Fruit fly (Drosophila melanogaster): ENCODE results near the gene CG32573.
A peak's percentile ranks its signal among the peaks of the same experiment; 100 is the strongest.

Gene CG32573

dm6 chrX:16670262-16670661 lies 19.1 kb downstream of the CG32573 start:
- no peak for TF ChIP-seq CG17801 (GFP tag; optimal IDR thresholded peaks at IDR 0.05; ENCODE audit: partially characterized antibody)

dm6 chrX:16670691-16671481 lies 19.7 kb downstream of the CG32573 start:
- no peak for TF ChIP-seq CG17801 (GFP tag; optimal IDR thresholded peaks at IDR 0.05; ENCODE audit: partially characterized antibody)

dm6 chrX:16672904-16673303 lies 21.7 kb downstream of the CG32573 start:
- TF ChIP-seq CG17801 (GFP tag; optimal IDR thresholded peaks at IDR 0.05; ENCODE audit: partially characterized antibody): no peak

dm6 chrX:16674538-16674937 lies 23.4 kb downstream of the CG32573 start:
- no peak for TF ChIP-seq CG17801 (GFP tag; optimal IDR thresholded peaks at IDR 0.05; ENCODE audit: partially characterized antibody)

- TF ChIP-seq CG17801 (GFP tag; optimal IDR thresholded peaks at IDR 0.05; ENCODE audit: partially characterized antibody): no peak
These were observed 25.5 kb downstream of the CG32573 start, which contains the start of gene CG13012 for dm6 chrX:16676653-16677052. CG13012 (minus strand) TSS chrX:16676753.

DNA sequence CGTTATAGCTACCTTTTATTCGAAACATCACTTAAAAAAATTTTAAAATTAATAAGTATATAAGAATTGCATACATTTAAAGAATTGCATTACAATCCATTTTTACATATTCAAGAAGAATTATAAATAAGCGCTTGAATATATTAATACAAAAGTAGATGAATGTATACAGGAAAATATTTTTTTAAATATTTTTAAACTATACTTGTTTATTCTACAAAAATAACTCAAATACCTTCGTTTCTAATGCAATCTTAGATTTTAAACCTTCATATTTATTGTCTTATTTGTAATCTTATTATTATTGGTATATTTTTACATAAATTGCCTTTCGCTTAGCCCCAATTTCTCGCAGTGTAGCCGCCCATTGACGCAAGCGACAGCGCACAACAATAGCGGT lies 26.0 kb downstream of the CG32573 start:
- no peak for TF ChIP-seq CG17801 (GFP tag; optimal IDR thresholded peaks at IDR 0.05; ENCODE audit: partially characterized antibody)

- no peak for TF ChIP-seq CG17801 (GFP tag; optimal IDR thresholded peaks at IDR 0.05; ENCODE audit: partially characterized antibody)
These were observed 27.7 kb downstream of the CG32573 start, which contains the start of the genes CG13010 and sing for dm6 chrX:16678845-16679347. CG13010 (minus strand) TSS chrX:16678945. sing (plus strand) TSS chrX:16679297.

dm6 chrX:16683765-16684164 lies 32.6 kb downstream of the CG32573 start, which contains the start of gene Axs:
Axs (minus strand) TSS chrX:16683895.
- no peak for TF ChIP-seq CG17801 (GFP tag; optimal IDR thresholded peaks at IDR 0.05; ENCODE audit: partially characterized antibody)

DNA sequence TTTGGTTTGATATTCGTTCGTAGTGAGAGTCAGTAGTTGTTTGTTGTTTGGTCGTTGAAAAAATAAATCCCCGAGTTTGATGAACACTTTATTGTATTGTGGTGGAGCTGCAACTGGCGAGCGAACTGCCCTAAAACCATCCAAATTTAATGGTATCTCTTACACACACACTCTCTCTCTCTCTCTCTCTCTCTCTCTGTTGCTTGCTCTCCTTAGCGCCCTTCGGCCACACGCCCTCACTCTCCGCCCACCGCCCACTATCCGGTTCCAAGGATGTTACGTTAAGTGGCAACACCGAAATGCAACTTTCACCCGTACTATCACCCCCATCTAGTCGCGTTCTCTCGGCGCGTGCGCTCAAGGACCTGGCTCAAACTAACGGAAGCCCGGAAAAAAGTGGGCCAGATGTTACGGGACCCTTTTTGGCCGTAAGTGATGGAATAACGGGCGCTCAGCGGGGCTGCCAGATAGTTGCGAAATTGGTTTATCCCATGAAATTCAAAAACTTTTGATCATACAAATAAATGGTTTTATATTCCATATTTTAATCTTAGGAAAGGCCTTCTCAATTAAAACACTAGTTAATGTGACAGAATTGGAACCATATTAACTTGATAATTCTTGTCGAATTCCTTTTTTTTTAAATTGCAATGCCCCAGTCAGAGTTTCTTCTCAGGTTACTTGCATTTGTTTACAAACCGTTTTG lies 36.4 kb downstream of the CG32573 start:
- no peak for TF ChIP-seq CG17801 (GFP tag; optimal IDR thresholded peaks at IDR 0.05; ENCODE audit: partially characterized antibody)

dm6 chrX:16688106-16688459 lies 36.9 kb downstream of the CG32573 start:
- TF ChIP-seq CG17801 (GFP tag; optimal IDR thresholded peaks at IDR 0.05; ENCODE audit: partially characterized antibody): no peak

DNA sequence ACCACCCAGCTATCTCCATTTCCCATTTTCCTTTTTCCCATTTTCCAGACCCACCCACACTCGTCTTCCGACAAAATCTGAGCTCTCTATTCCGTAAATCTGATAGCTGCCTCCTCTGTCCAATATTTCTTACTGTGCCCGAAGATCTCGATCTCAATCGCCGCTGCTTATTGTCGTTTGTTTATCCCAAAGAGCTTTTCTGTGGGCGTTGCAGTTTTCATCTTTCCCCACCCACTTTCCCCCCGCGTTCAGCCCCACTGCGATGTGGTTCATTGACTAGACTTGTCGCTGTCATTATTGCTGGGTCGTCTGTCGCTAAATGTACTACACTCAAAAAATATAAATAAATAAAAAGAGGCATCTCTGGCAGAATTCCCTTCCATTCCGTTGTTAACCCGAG lies 38.2 kb downstream of the CG32573 start:
- TF ChIP-seq CG17801 (GFP tag; optimal IDR thresholded peaks at IDR 0.05; ENCODE audit: partially characterized antibody): no peak

dm6 chrX:16689966-16690365 lies 38.8 kb downstream of the CG32573 start:
- no peak for TF ChIP-seq CG17801 (GFP tag; optimal IDR thresholded peaks at IDR 0.05; ENCODE audit: partially characterized antibody)

dm6 chrX:16690499-16690898 lies 39.3 kb downstream of the CG32573 start:
- no peak for TF ChIP-seq CG17801 (GFP tag; optimal IDR thresholded peaks at IDR 0.05; ENCODE audit: partially characterized antibody)

- peak; percentile 49 for TF ChIP-seq CG17801 (GFP tag; optimal IDR thresholded peaks at IDR 0.05; ENCODE audit: partially characterized antibody)
These were observed 40.3 kb downstream of the CG32573 start for dm6 chrX:16691440-16691839.

DNA sequence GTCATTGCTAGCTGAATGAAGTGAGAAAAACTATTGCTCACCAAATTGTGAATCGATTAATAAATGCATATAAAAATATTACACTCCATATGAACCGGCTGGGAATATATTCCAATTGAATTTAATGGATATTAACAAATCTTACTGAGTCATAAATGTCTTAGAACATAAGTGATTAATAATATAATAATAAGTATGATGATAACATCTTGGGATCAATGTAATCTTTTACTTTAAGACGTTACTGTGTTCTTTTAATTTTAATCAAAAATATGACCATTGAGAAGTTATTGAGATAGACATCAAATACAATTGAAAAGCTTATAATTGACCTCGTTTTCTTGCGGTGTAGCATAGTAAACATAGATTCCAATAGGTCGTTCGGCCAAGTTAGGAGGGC lies 41.1 kb downstream of the CG32573 start:
- no peak for TF ChIP-seq CG17801 (GFP tag; optimal IDR thresholded peaks at IDR 0.05; ENCODE audit: partially characterized antibody)

DNA sequence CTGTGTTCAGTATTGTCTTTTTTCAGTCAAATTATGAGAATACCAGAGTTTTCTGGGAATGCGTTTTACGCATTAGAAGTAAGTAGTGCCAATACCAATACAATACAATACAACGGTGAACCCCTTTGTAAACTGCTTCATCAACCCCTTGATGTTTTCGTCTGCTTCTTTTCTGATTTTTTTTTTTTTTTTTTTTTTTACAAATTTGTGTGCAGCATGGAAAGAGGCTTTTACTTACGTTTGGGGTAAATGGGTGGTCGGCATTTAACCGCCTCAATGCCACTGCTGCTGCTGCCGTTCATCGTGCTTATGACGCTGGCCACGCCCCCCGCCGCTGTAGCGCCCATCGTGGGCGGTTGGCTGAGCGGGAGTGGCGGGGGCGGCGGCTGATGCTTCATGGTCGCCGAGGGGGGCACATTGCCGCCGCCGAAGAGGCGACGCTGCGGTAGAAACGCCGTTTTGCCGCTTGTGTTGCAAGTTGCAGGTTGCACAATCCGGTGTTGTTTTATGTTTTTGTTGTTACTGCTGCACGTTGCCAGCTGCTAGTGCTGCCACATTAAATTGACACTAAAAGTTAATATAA lies 42.7 kb downstream of the CG32573 start:
- TF ChIP-seq CG17801 (GFP tag; optimal IDR thresholded peaks at IDR 0.05; ENCODE audit: partially characterized antibody): no peak

Data from ovary, adult (tissue).